Worm (Caenorhabditis elegans) whole organism, L1 larva: Measurements from ENCODE around the gene C03E10.1.

Experiments used
- C16A3.4 ChIP-seq: fragments of 150-350 bp; optimal IDR thresholded peaks from 2 replicates; lab custom pipeline; 2014; ENCODE audit warnings: missing biosample characterization, missing genetic modification characterization
- alr-1 ChIP-seq: fragments of 200-800 bp; sonication (Bioruptor generic); optimal IDR thresholded peaks from 2 replicates; lab custom pipeline; 2018; ENCODE audit warnings: borderline replicate concordance, mild to moderate bottlenecking, missing genetic modification characterization, missing compliant biosample characterization
- aly-2 ChIP-seq: fragments of 150-350 bp; optimal IDR thresholded peaks from 2 replicates; lab custom pipeline; 2014; ENCODE audit warnings: missing biosample characterization, missing genetic modification characterization
- ama-1 ChIP-seq: fragments of 150-350 bp; optimal IDR thresholded peaks from 2 replicates; lab custom pipeline; 2014
- blmp-1 ChIP-seq: fragments of 150-350 bp; optimal IDR thresholded peaks from 2 replicates; lab custom pipeline; 2014; ENCODE audit warnings: missing biosample characterization, missing genetic modification characterization
- ceh-63 ChIP-seq: fragments of 200-800 bp; sonication (Bioruptor generic); optimal IDR thresholded peaks from 2 replicates; lab custom pipeline; 2018; ENCODE audit warnings: mild to moderate bottlenecking, missing genetic modification characterization, missing compliant biosample characterization
- ceh-82 ChIP-seq, 3 experiments: fragments of 150-350 bp in 1 of 3; sonication (generic microtip) in 2 of 3; optimal IDR thresholded peaks; 2 replicates each; lab custom pipeline; 2014 to 2017; ENCODE audit warnings: missing biosample characterization in 3 of 3, missing genetic modification characterization in 3 of 3
- ceh-88 ChIP-seq: fragments of 200-800 bp; sonication (Bioruptor generic); IDR thresholded peaks from 2 replicates; pipeline ENCODE4 v1.3.6; 2022; ENCODE audit warnings: missing genetic modification characterization, missing compliant biosample characterization
- ceh-90 ChIP-seq: sonication (generic microtip); optimal IDR thresholded peaks from 2 replicates; lab custom pipeline; 2016; ENCODE audit warnings: missing genetic modification characterization, missing compliant biosample characterization
- ces-1 ChIP-seq: fragments of 150-350 bp; optimal IDR thresholded peaks from 2 replicates; lab custom pipeline; 2014; ENCODE audit warnings: missing biosample characterization, missing genetic modification reagents, missing genetic modification characterization
- dpl-1 ChIP-seq, 3 experiments: fragments of 150-350 bp in 2 of 3; sonication (generic microtip) in 1 of 3; optimal IDR thresholded peaks; 2 replicates each; lab custom pipeline; 2014 to 2017; ENCODE audit warnings: missing biosample characterization in 3 of 3, missing genetic modification characterization in 3 of 3, missing genetic modification reagents in 3 of 3
- egl-13 ChIP-seq: sonication (generic microtip); optimal IDR thresholded peaks from 2 replicates; lab custom pipeline; 2016; ENCODE audit warnings: missing genotype, missing genetic modification reagents, missing genetic modification characterization, missing compliant biosample characterization
- egl-27 ChIP-seq, 2 experiments: fragments of 150-350 bp in 1 of 2; sonication (generic microtip); optimal IDR thresholded peaks; 3 replicates each; lab custom pipeline; 2017 to 2018; ENCODE audit warnings: missing biosample characterization in 2 of 2, missing genetic modification characterization in 2 of 2, missing genetic modification reagents in 2 of 2
- elt-2 ChIP-seq: sonication (generic microtip); optimal IDR thresholded peaks from 2 replicates; lab custom pipeline; 2016; ENCODE audit warnings: missing genetic modification characterization, mild to moderate bottlenecking, inconsistent platforms, missing compliant biosample characterization, missing genetic modification reagents
- ets-5 ChIP-seq: fragments of 200-800 bp; sonication (Bioruptor generic); IDR thresholded peaks from 2 replicates; pipeline ENCODE4 v1.3.6; 2022; ENCODE audit warnings: missing genetic modification characterization, missing compliant biosample characterization
- fkh-10 ChIP-seq: sonication (generic microtip); optimal IDR thresholded peaks from 2 replicates; lab custom pipeline; 2017; ENCODE audit warnings: missing biosample characterization, missing genetic modification reagents, missing genetic modification characterization
- fkh-4 ChIP-seq: sonication (generic microtip); optimal IDR thresholded peaks from 2 replicates; lab custom pipeline; 2016; ENCODE audit warnings: missing compliant biosample characterization, missing genetic modification characterization, borderline replicate concordance
- fkh-8 ChIP-seq: sonication (generic microtip); optimal IDR thresholded peaks from 2 replicates; lab custom pipeline; 2016; ENCODE audit warnings: mild to moderate bottlenecking, missing genetic modification characterization, missing compliant biosample characterization
- hlh-17 ChIP-seq: fragments of 200-800 bp; sonication (Bioruptor generic); optimal IDR thresholded peaks from 2 replicates; lab custom pipeline; 2018; ENCODE audit warnings: missing genetic modification characterization, mild to moderate bottlenecking, missing compliant biosample characterization, moderate library complexity, borderline replicate concordance
- hlh-4 ChIP-seq: sonication (generic microtip); optimal IDR thresholded peaks from 2 replicates; lab custom pipeline; 2016; ENCODE audit warnings: mild to moderate bottlenecking, missing genetic modification characterization, missing compliant biosample characterization
- hpl-2 ChIP-seq: fragments of 150-350 bp; optimal IDR thresholded peaks from 2 replicates; lab custom pipeline; 2014; ENCODE audit warnings: missing biosample characterization, missing genetic modification reagents, missing genetic modification characterization
- lin-13 ChIP-seq: fragments of 150-350 bp; optimal IDR thresholded peaks from 2 replicates; lab custom pipeline; 2014; ENCODE audit warnings: missing biosample characterization, missing genetic modification reagents, missing genetic modification characterization
- lin-14 ChIP-seq: fragments of 200-800 bp; sonication (Bioruptor generic); optimal IDR thresholded peaks from 2 replicates; lab custom pipeline; 2018; ENCODE audit warnings: mild to moderate bottlenecking, missing genetic modification characterization, moderate library complexity, missing compliant biosample characterization
- lin-39 ChIP-seq: fragments of 150-350 bp; optimal IDR thresholded peaks from 2 replicates; lab custom pipeline; 2014; ENCODE audit warnings: missing biosample characterization, missing genetic modification reagents, missing genetic modification characterization
- lir-3 ChIP-seq: sonication (generic microtip); optimal IDR thresholded peaks from 2 replicates; lab custom pipeline; 2016; ENCODE audit warnings: mild to moderate bottlenecking, missing genetic modification characterization, moderate library complexity, missing compliant biosample characterization; ENCODE audit not compliant: poor library complexity
- mab-9 ChIP-seq: fragments of 200-800 bp; sonication (Bioruptor generic); IDR thresholded peaks from 2 replicates; pipeline ENCODE4 v1.3.6; 2022; ENCODE audit warnings: missing genetic modification reagents, missing genetic modification characterization, missing compliant biosample characterization
- mdl-1 ChIP-seq, 2 experiments: fragments of 150-350 bp; optimal IDR thresholded peaks; 2 replicates each; lab custom pipeline; 2014 to 2017; ENCODE audit warnings: missing biosample characterization in 2 of 2, missing genetic modification characterization in 2 of 2, inconsistent platforms in 1 of 2
- mep-1 ChIP-seq: fragments of 150-350 bp; optimal IDR thresholded peaks from 2 replicates; lab custom pipeline; 2014; ENCODE audit warnings: missing biosample characterization, missing genetic modification characterization
- nhr-11 ChIP-seq: fragments of 150-350 bp; optimal IDR thresholded peaks from 2 replicates; lab custom pipeline; 2014; ENCODE audit warnings: missing biosample characterization, missing genetic modification characterization
- nhr-12 ChIP-seq: sonication (generic microtip); optimal IDR thresholded peaks from 2 replicates; lab custom pipeline; 2017; ENCODE audit warnings: missing biosample characterization, missing genetic modification characterization
- nhr-19 ChIP-seq: fragments of 200-800 bp; sonication (Bioruptor generic); conservative IDR thresholded peaks from 2 replicates; pipeline ENCODE4 v1.3.6; 2022; ENCODE audit warnings: missing genetic modification characterization, missing compliant biosample characterization
- nhr-237 ChIP-seq: fragments of 150-350 bp; optimal IDR thresholded peaks from 2 replicates; lab custom pipeline; 2014; ENCODE audit warnings: missing biosample characterization, missing genetic modification characterization
- nhr-28 ChIP-seq: fragments of 150-350 bp; optimal IDR thresholded peaks from 2 replicates; lab custom pipeline; 2014; ENCODE audit warnings: missing biosample characterization, missing genetic modification characterization
- nhr-47 ChIP-seq: sonication (generic microtip); optimal IDR thresholded peaks from 2 replicates; lab custom pipeline; 2016; ENCODE audit warnings: mild to moderate bottlenecking, missing genetic modification characterization, moderate library complexity, missing compliant biosample characterization
- nhr-76 ChIP-seq: sonication (generic microtip); optimal IDR thresholded peaks from 2 replicates; lab custom pipeline; 2017; ENCODE audit warnings: missing biosample characterization, missing genetic modification characterization
- nhr-77 ChIP-seq: fragments of 150-350 bp; optimal IDR thresholded peaks from 2 replicates; lab custom pipeline; 2014; ENCODE audit warnings: missing biosample characterization, missing genetic modification characterization
- nhr-84 ChIP-seq: sonication (generic microtip); optimal IDR thresholded peaks from 2 replicates; lab custom pipeline; 2017; ENCODE audit warnings: missing biosample characterization, missing genetic modification characterization
- nhr-90 ChIP-seq: sonication (generic microtip); optimal IDR thresholded peaks from 2 replicates; lab custom pipeline; 2016; ENCODE audit warnings: mild to moderate bottlenecking, missing genetic modification characterization, missing compliant biosample characterization; ENCODE audit not compliant: poor library complexity
- pax-3 ChIP-seq: fragments of 200-800 bp; sonication (Bioruptor generic); optimal IDR thresholded peaks from 2 replicates; lab custom pipeline; 2018; ENCODE audit warnings: mild to moderate bottlenecking, missing genetic modification characterization, moderate library complexity, missing compliant biosample characterization
- rnt-1 ChIP-seq: sonication (generic microtip); optimal IDR thresholded peaks from 2 replicates; lab custom pipeline; 2016; ENCODE audit warnings: mild to moderate bottlenecking, missing genetic modification characterization, moderate library complexity, missing compliant biosample characterization
- skn-1 ChIP-seq: fragments of 150-350 bp; optimal IDR thresholded peaks from 2 replicates; lab custom pipeline; 2014; ENCODE audit warnings: missing biosample characterization, missing genetic modification characterization
- snpc-4 ChIP-seq: fragments of 150-350 bp; optimal IDR thresholded peaks from 2 replicates; lab custom pipeline; 2014; ENCODE audit warnings: missing biosample characterization, missing genetic modification characterization
- sptf-1 ChIP-seq: fragments of 150-350 bp; optimal IDR thresholded peaks from 2 replicates; lab custom pipeline; 2014; ENCODE audit warnings: missing biosample characterization, missing genetic modification characterization
- tbx-2 ChIP-seq: sonication (generic microtip); optimal IDR thresholded peaks from 2 replicates; lab custom pipeline; 2016; ENCODE audit warnings: missing genetic modification characterization, missing compliant biosample characterization
- tlp-1 ChIP-seq: fragments of 150-350 bp; optimal IDR thresholded peaks from 2 replicates; lab custom pipeline; 2014; ENCODE audit warnings: missing biosample characterization, missing genetic modification characterization
- unc-130 ChIP-seq: fragments of 150-350 bp; optimal IDR thresholded peaks from 2 replicates; lab custom pipeline; 2017; ENCODE audit warnings: missing biosample characterization, missing genetic modification characterization, inconsistent platforms
- vab-15 ChIP-seq: sonication (generic microtip); optimal IDR thresholded peaks from 2 replicates; lab custom pipeline; 2017; ENCODE audit warnings: missing genotype, mild to moderate bottlenecking, missing genetic modification characterization, missing compliant biosample characterization
- xbp-1 ChIP-seq: sonication (generic microtip); optimal IDR thresholded peaks from 2 replicates; lab custom pipeline; 2016; ENCODE audit warnings: missing genetic modification characterization, missing compliant biosample characterization
- zag-1 ChIP-seq: fragments of 150-350 bp; optimal IDR thresholded peaks from 2 replicates; lab custom pipeline; 2014; ENCODE audit warnings: missing biosample characterization, missing genetic modification characterization
- zip-4 ChIP-seq: fragments of 200-800 bp; sonication (Bioruptor generic); optimal IDR thresholded peaks from 2 replicates; lab custom pipeline; 2018; ENCODE audit warnings: mild to moderate bottlenecking, missing genetic modification characterization, moderate library complexity, missing compliant biosample characterization
- ztf-11 ChIP-seq, 2 experiments: sonication (generic microtip); optimal IDR thresholded peaks; 2 replicates each; lab custom pipeline; 2016 to 2017; ENCODE audit warnings: missing genetic modification characterization in 2 of 2, missing biosample characterization in 1 of 2, missing compliant biosample characterization in 1 of 2

The C03E10.1 gene

DNA sequence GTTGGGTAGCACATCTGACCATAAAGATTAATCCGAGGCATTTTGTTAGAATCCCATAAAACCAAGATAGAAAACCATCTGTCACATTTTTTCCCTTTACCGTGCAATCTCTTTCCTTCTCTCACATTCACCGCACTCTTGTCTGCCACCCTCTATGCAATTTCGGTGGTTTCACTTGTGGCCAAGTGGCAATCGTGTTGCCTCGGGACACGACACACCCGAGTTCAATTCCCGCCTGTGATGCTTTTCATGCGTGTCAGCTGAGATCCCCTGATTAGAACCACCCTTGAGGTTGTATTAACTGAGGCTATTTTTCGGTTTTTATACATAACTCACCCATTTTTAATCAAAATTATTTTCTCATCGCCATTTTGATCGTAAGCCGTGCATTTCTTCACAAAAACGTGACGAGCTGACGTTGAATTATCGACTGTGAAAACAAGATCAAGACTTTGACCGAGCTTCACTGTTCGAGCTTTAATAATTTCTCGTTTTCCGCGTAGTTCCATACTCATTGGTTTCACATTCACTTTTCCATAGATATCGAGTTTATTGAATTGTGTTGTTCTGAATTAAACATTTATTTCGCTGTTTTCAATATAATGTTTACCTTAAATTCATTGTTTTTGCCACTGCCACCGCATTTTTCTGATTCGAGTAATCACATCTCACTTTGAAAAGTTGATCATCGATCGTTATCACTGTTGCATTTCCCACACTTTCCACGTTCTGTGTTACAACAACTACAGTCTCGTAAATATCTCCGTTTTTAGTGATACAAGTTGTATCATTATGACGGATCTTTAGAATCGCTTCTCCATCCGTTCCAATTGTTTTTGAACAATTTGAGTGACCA lies 23.3 kb downstream of the C03E10.1 start:
- TF ChIP-seq egl-27 (tag; optimal IDR thresholded peaks at IDR 0.05; lab: Kevin White, UChicago) (no peak), egl-13 (tag; lab: Kevin White, UChicago) (peak; percentile 9), fkh-8 (tag; lab: Kevin White, UChicago) (no peak), unc-130 (tag; lab: Kevin White, UChicago) (peak; percentile 56), lir-3 (tag; lab: Kevin White, UChicago) (peak; percentile 48), lin-13 (GFP tag; lab: Kevin White, UChicago) (peak; percentile 59), fkh-10 (GFP tag; lab: Kevin White, UChicago) (peak; percentile 7), nhr-28 (tag; lab: Kevin White, UChicago) (no peak), C16A3.4 (tag; lab: Kevin White, UChicago) (peak; percentile 81), lin-39 (tag; lab: Kevin White, UChicago) (peak; percentile 32), nhr-237 (no peak), hlh-17 (no peak), alr-1 (tag; lab: Kevin White, UChicago) (no peak), blmp-1 (tag; lab: Kevin White, UChicago) (peak; percentile 67), ceh-90 (tag; lab: Kevin White, UChicago) (no peak), elt-2 (tag; lab: Kevin White, UChicago) (peak; percentile 66), aly-2 (peak; percentile 25), nhr-76 (tag; lab: Kevin White, UChicago) (no peak), lin-14 (peak; percentile 68), nhr-77 (tag; lab: Kevin White, UChicago) (peak; percentile 74), ama-1 (lab: Kevin White, UChicago) (no peak), ceh-88 (GFP tag; lab: Robert Waterston, UW) (no peak), snpc-4 (tag; lab: Kevin White, UChicago) (peak; percentile 70), hlh-4 (tag; lab: Kevin White, UChicago) (no peak), ztf-11 (tag; optimal IDR thresholded peaks at IDR 0.05; lab: Kevin White, UChicago) (peak in 1 of 2 experiments; percentile 80), nhr-11 (tag; lab: Kevin White, UChicago) (no peak), tbx-2 (tag; lab: Kevin White, UChicago) (peak; percentile 64), fkh-4 (tag; lab: Kevin White, UChicago) (no peak), skn-1 (peak; percentile 66), nhr-47 (tag; lab: Kevin White, UChicago) (peak; percentile 75), rnt-1 (peak; percentile 82), sptf-1 (tag; lab: Kevin White, UChicago) (no peak), tlp-1 (no peak), ets-5 (GFP tag; lab: Robert Waterston, UW) (no peak), ces-1 (GFP tag; lab: Kevin White, UChicago) (no peak), xbp-1 (tag; lab: Kevin White, UChicago) (peak; percentile 66), nhr-84 (tag; lab: Kevin White, UChicago) (no peak), zag-1 (tag; lab: Kevin White, UChicago) (no peak), pax-3 (tag; lab: Kevin White, UChicago) (peak; percentile 35), dpl-1 (GFP tag; optimal IDR thresholded peaks at IDR 0.05; lab: Kevin White, UChicago) (peak; percentile 16 to 52 (median 33)), zip-4 (GFP tag; lab: Kevin White, UChicago) (peak; percentile 51), ceh-82 (tag; optimal IDR thresholded peaks at IDR 0.05; lab: Kevin White, UChicago) (peak; percentile 75 to 86 (median 79)), ceh-63 (no peak), vab-15 (tag; lab: Kevin White, UChicago) (peak; percentile 70), mdl-1 (tag; optimal IDR thresholded peaks at IDR 0.05; lab: Kevin White, UChicago) (peak in 1 of 2 experiments; percentile 85), hpl-2 (GFP tag; lab: Kevin White, UChicago) (peak; percentile 5), mep-1 (tag; lab: Kevin White, UChicago) (peak; percentile 82), nhr-12 (no peak), nhr-90 (peak; percentile 84), nhr-19 (GFP tag; lab: Robert Waterston, UW) (peak; percentile 78), mab-9 (no peak)
